Worm (Caenorhabditis elegans) whole organism, L1 larva: ENCODE measurements around the gene R10E4.7.

Source experiments
- F16B12.6 ChIP-seq: fragments of 150-350 bp; optimal IDR thresholded peaks from 2 replicates; lab custom pipeline; 2014; ENCODE audit warnings: missing biosample characterization, missing genetic modification characterization
- Y116A8C.19 ChIP-seq: sonication (generic microtip); optimal IDR thresholded peaks from 2 replicates; lab custom pipeline; 2016; ENCODE audit warnings: missing compliant biosample characterization, missing genetic modification characterization, borderline replicate concordance
- aha-1 ChIP-seq: fragments of 150-350 bp; optimal IDR thresholded peaks from 2 replicates; lab custom pipeline; 2014; ENCODE audit warnings: missing biosample characterization, missing genetic modification characterization
- alr-1 ChIP-seq: fragments of 200-800 bp; sonication (Bioruptor generic); optimal IDR thresholded peaks from 2 replicates; lab custom pipeline; 2018; ENCODE audit warnings: borderline replicate concordance, mild to moderate bottlenecking, missing genetic modification characterization, missing compliant biosample characterization
- blmp-1 ChIP-seq: fragments of 150-350 bp; optimal IDR thresholded peaks from 2 replicates; lab custom pipeline; 2014; ENCODE audit warnings: missing biosample characterization, missing genetic modification characterization
- ceh-63 ChIP-seq: fragments of 200-800 bp; sonication (Bioruptor generic); optimal IDR thresholded peaks from 2 replicates; lab custom pipeline; 2018; ENCODE audit warnings: mild to moderate bottlenecking, missing genetic modification characterization, missing compliant biosample characterization
- ceh-8 ChIP-seq: fragments of 200-800 bp; sonication (Bioruptor generic); optimal IDR thresholded peaks from 2 replicates; lab custom pipeline; 2018; ENCODE audit warnings: mild to moderate bottlenecking, missing genetic modification characterization, moderate library complexity, missing compliant biosample characterization
- ceh-88 ChIP-seq: fragments of 200-800 bp; sonication (Bioruptor generic); IDR thresholded peaks from 2 replicates; pipeline ENCODE4 v1.3.6; 2022; ENCODE audit warnings: missing genetic modification characterization, missing compliant biosample characterization
- ces-1 ChIP-seq: fragments of 150-350 bp; optimal IDR thresholded peaks from 2 replicates; lab custom pipeline; 2014; ENCODE audit warnings: missing biosample characterization, missing genetic modification reagents, missing genetic modification characterization
- dsc-1 ChIP-seq: sonication (generic microtip); optimal IDR thresholded peaks from 2 replicates; lab custom pipeline; 2016; ENCODE audit warnings: mild to moderate bottlenecking, missing genetic modification characterization, missing compliant biosample characterization
- efl-1 ChIP-seq, 4 experiments: fragments of 150-350 bp; optimal IDR thresholded peaks in 3 of 4; peaks in 1 of 4; 1 replicate in 1 of 4; 2 replicates in 3 of 4; lab custom pipeline; 2014; ENCODE audit warnings: missing biosample characterization in 2 of 4, missing genetic modification characterization in 2 of 4, missing genetic modification reagents in 2 of 4
- egl-13 ChIP-seq: sonication (generic microtip); optimal IDR thresholded peaks from 2 replicates; lab custom pipeline; 2016; ENCODE audit warnings: missing genotype, missing genetic modification reagents, missing genetic modification characterization, missing compliant biosample characterization
- egl-27 ChIP-seq, 2 experiments: fragments of 150-350 bp in 1 of 2; sonication (generic microtip); optimal IDR thresholded peaks; 3 replicates each; lab custom pipeline; 2017 to 2018; ENCODE audit warnings: missing biosample characterization in 2 of 2, missing genetic modification characterization in 2 of 2, missing genetic modification reagents in 2 of 2
- elt-2 ChIP-seq: sonication (generic microtip); optimal IDR thresholded peaks from 2 replicates; lab custom pipeline; 2016; ENCODE audit warnings: missing genetic modification characterization, mild to moderate bottlenecking, inconsistent platforms, missing compliant biosample characterization, missing genetic modification reagents
- elt-3 ChIP-seq, 6 experiments: fragments of 150-350 bp in 1 of 6; sonication (generic microtip); optimal IDR thresholded peaks; 2 replicates each; lab custom pipeline; 2017 to 2018; ENCODE audit warnings: missing biosample characterization in 6 of 6, missing genetic modification characterization in 6 of 6, inconsistent platforms in 1 of 6
- ets-5 ChIP-seq: fragments of 200-800 bp; sonication (Bioruptor generic); IDR thresholded peaks from 2 replicates; pipeline ENCODE4 v1.3.6; 2022; ENCODE audit warnings: missing genetic modification characterization, missing compliant biosample characterization
- fkh-10 ChIP-seq: sonication (generic microtip); optimal IDR thresholded peaks from 2 replicates; lab custom pipeline; 2017; ENCODE audit warnings: missing biosample characterization, missing genetic modification reagents, missing genetic modification characterization
- fkh-4 ChIP-seq: sonication (generic microtip); optimal IDR thresholded peaks from 2 replicates; lab custom pipeline; 2016; ENCODE audit warnings: missing compliant biosample characterization, missing genetic modification characterization, borderline replicate concordance
- fkh-8 ChIP-seq: sonication (generic microtip); optimal IDR thresholded peaks from 2 replicates; lab custom pipeline; 2016; ENCODE audit warnings: mild to moderate bottlenecking, missing genetic modification characterization, missing compliant biosample characterization
- fos-1 ChIP-seq: fragments of 150-350 bp; optimal IDR thresholded peaks from 2 replicates; lab custom pipeline; 2014; ENCODE audit warnings: missing biosample characterization, missing genetic modification characterization
- grh-1 ChIP-seq: fragments of 200-800 bp; sonication (Bioruptor generic); IDR thresholded peaks from 2 replicates; pipeline ENCODE4 v1.3.6; 2022; ENCODE audit warnings: missing genetic modification reagents, missing genetic modification characterization, missing compliant biosample characterization
- hlh-4 ChIP-seq: sonication (generic microtip); optimal IDR thresholded peaks from 2 replicates; lab custom pipeline; 2016; ENCODE audit warnings: mild to moderate bottlenecking, missing genetic modification characterization, missing compliant biosample characterization
- hpl-2 ChIP-seq: fragments of 150-350 bp; optimal IDR thresholded peaks from 2 replicates; lab custom pipeline; 2014; ENCODE audit warnings: missing biosample characterization, missing genetic modification reagents, missing genetic modification characterization
- irx-1 ChIP-seq: sonication (generic microtip); optimal IDR thresholded peaks from 2 replicates; lab custom pipeline; 2016; ENCODE audit warnings: missing genetic modification characterization, missing compliant biosample characterization
- isw-1 ChIP-seq: fragments of 200-800 bp; sonication (Bioruptor generic); IDR thresholded peaks from 2 replicates; pipeline ENCODE4 v1.3.6; 2022; ENCODE audit warnings: missing genetic modification characterization, missing compliant biosample characterization
- lin-13 ChIP-seq: fragments of 150-350 bp; optimal IDR thresholded peaks from 2 replicates; lab custom pipeline; 2014; ENCODE audit warnings: missing biosample characterization, missing genetic modification reagents, missing genetic modification characterization
- lin-14 ChIP-seq: fragments of 200-800 bp; sonication (Bioruptor generic); optimal IDR thresholded peaks from 2 replicates; lab custom pipeline; 2018; ENCODE audit warnings: mild to moderate bottlenecking, missing genetic modification characterization, moderate library complexity, missing compliant biosample characterization
- lin-15B ChIP-seq: fragments of 150-350 bp; sonication (generic microtip); optimal IDR thresholded peaks from 3 replicates; lab custom pipeline; 2014; ENCODE audit warnings: missing biosample characterization, missing genetic modification characterization
- lin-35 ChIP-seq, 2 experiments: fragments of 150-350 bp; optimal IDR thresholded peaks; 2 replicates each; lab custom pipeline; 2014; ENCODE audit warnings: missing biosample characterization in 2 of 2, missing genetic modification characterization in 2 of 2, missing genetic modification reagents in 2 of 2
- lin-39 ChIP-seq: fragments of 150-350 bp; optimal IDR thresholded peaks from 2 replicates; lab custom pipeline; 2014; ENCODE audit warnings: missing biosample characterization, missing genetic modification reagents, missing genetic modification characterization
- mab-9 ChIP-seq: fragments of 200-800 bp; sonication (Bioruptor generic); IDR thresholded peaks from 2 replicates; pipeline ENCODE4 v1.3.6; 2022; ENCODE audit warnings: missing genetic modification reagents, missing genetic modification characterization, missing compliant biosample characterization
- mef-2 ChIP-seq: fragments of 150-350 bp; optimal IDR thresholded peaks from 2 replicates; lab custom pipeline; 2014; ENCODE audit warnings: missing biosample characterization, missing genetic modification characterization
- mep-1 ChIP-seq: fragments of 150-350 bp; optimal IDR thresholded peaks from 2 replicates; lab custom pipeline; 2014; ENCODE audit warnings: missing biosample characterization, missing genetic modification characterization
- nhr-11 ChIP-seq: fragments of 150-350 bp; optimal IDR thresholded peaks from 2 replicates; lab custom pipeline; 2014; ENCODE audit warnings: missing biosample characterization, missing genetic modification characterization
- nhr-20 ChIP-seq: sonication (generic microtip); optimal IDR thresholded peaks from 2 replicates; lab custom pipeline; 2016; ENCODE audit warnings: mild to moderate bottlenecking, missing genetic modification characterization, missing compliant biosample characterization
- nhr-237 ChIP-seq: fragments of 150-350 bp; optimal IDR thresholded peaks from 2 replicates; lab custom pipeline; 2014; ENCODE audit warnings: missing biosample characterization, missing genetic modification characterization
- nhr-28 ChIP-seq: fragments of 150-350 bp; optimal IDR thresholded peaks from 2 replicates; lab custom pipeline; 2014; ENCODE audit warnings: missing biosample characterization, missing genetic modification characterization
- nhr-71 ChIP-seq: sonication (generic microtip); optimal IDR thresholded peaks from 2 replicates; lab custom pipeline; 2016; ENCODE audit warnings: mild to moderate bottlenecking, missing genetic modification characterization, moderate library complexity, missing compliant biosample characterization
- nhr-77 ChIP-seq: fragments of 150-350 bp; optimal IDR thresholded peaks from 2 replicates; lab custom pipeline; 2014; ENCODE audit warnings: missing biosample characterization, missing genetic modification characterization
- nhr-84 ChIP-seq: sonication (generic microtip); optimal IDR thresholded peaks from 2 replicates; lab custom pipeline; 2017; ENCODE audit warnings: missing biosample characterization, missing genetic modification characterization
- nhr-85 ChIP-seq: sonication (generic microtip); peaks from one replicate; lab custom pipeline; 2016; ENCODE audit warnings: missing genetic modification characterization, inconsistent platforms, missing compliant biosample characterization
- nhr-90 ChIP-seq: sonication (generic microtip); optimal IDR thresholded peaks from 2 replicates; lab custom pipeline; 2016; ENCODE audit warnings: mild to moderate bottlenecking, missing genetic modification characterization, missing compliant biosample characterization; ENCODE audit not compliant: poor library complexity
- pax-3 ChIP-seq: fragments of 200-800 bp; sonication (Bioruptor generic); optimal IDR thresholded peaks from 2 replicates; lab custom pipeline; 2018; ENCODE audit warnings: mild to moderate bottlenecking, missing genetic modification characterization, moderate library complexity, missing compliant biosample characterization
- pqm-1 ChIP-seq: sonication (generic microtip); optimal IDR thresholded peaks from 3 replicates; lab custom pipeline; 2017; ENCODE audit warnings: missing biosample characterization, missing genetic modification characterization
- snpc-4 ChIP-seq: fragments of 150-350 bp; optimal IDR thresholded peaks from 2 replicates; lab custom pipeline; 2014; ENCODE audit warnings: missing biosample characterization, missing genetic modification characterization
- sptf-1 ChIP-seq: fragments of 150-350 bp; optimal IDR thresholded peaks from 2 replicates; lab custom pipeline; 2014; ENCODE audit warnings: missing biosample characterization, missing genetic modification characterization
- unc-62 ChIP-seq: fragments of 150-350 bp; optimal IDR thresholded peaks from 2 replicates; lab custom pipeline; 2014; ENCODE audit warnings: missing biosample characterization, missing genetic modification reagents, missing genetic modification characterization
- unc-98 ChIP-seq: fragments of 200-800 bp; sonication (Bioruptor generic); IDR thresholded peaks from 2 replicates; pipeline ENCODE4 v1.3.6; 2022; ENCODE audit warnings: missing genetic modification characterization, missing compliant biosample characterization
- vab-15 ChIP-seq: sonication (generic microtip); optimal IDR thresholded peaks from 2 replicates; lab custom pipeline; 2017; ENCODE audit warnings: missing genotype, mild to moderate bottlenecking, missing genetic modification characterization, missing compliant biosample characterization
- xbp-1 ChIP-seq: sonication (generic microtip); optimal IDR thresholded peaks from 2 replicates; lab custom pipeline; 2016; ENCODE audit warnings: missing genetic modification characterization, missing compliant biosample characterization
- zip-4 ChIP-seq: fragments of 200-800 bp; sonication (Bioruptor generic); optimal IDR thresholded peaks from 2 replicates; lab custom pipeline; 2018; ENCODE audit warnings: mild to moderate bottlenecking, missing genetic modification characterization, moderate library complexity, missing compliant biosample characterization
- ztf-11 ChIP-seq, 2 experiments: sonication (generic microtip); optimal IDR thresholded peaks; 2 replicates each; lab custom pipeline; 2016 to 2017; ENCODE audit warnings: missing genetic modification characterization in 2 of 2, missing biosample characterization in 1 of 2, missing compliant biosample characterization in 1 of 2
- ztf-4 ChIP-seq: fragments of 150-350 bp; optimal IDR thresholded peaks from 2 replicates; lab custom pipeline; 2014; ENCODE audit warnings: missing biosample characterization, missing genetic modification characterization

Gene R10E4.7

DNA sequence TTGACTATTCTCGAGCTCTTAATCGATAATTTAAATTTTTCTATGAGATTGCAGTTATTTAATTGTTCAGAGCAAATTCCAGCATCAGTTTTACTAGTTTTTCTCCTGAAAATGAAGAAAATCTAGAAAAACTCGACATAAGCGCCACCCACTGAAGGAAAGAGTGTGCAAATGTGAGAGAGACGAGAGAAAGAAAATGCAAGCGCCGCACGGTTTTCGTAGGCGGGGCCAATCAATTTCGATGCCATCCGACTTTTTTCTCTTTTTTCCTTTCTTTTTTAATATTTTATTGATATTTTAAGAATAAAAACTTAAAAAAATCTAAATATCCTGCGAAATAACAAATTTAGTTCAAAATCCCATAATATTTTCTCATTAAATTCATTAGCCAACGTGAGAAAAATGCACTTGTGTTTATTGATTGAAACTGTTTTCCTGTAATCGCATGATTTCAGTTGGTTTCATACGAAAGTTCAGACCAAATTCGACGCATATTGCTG is 38.0 kb downstream of the R10E4.7 start, which contains the start of gene cdk-12:
cdk-12 (plus strand) TSS at position 450 of the 500 bp plus-strand sequence.
- TF ChIP-seq mab-9 (GFP tag; lab: Robert Waterston, UW) (no peak), hpl-2 (GFP tag; lab: Kevin White, UChicago) (no peak), unc-62 (GFP tag; lab: Kevin White, UChicago) (no peak), lin-13 (GFP tag; lab: Kevin White, UChicago) (no peak), lin-15B (tag; lab: Kevin White, UChicago) (no peak), lin-39 (tag; lab: Kevin White, UChicago) (no peak), nhr-85 (tag; lab: Kevin White, UChicago) (peak; percentile 9), aha-1 (no peak), elt-3 (tag; optimal IDR thresholded peaks at IDR 0.05; lab: Kevin White, UChicago) (peak in 1 of 6 experiments; percentile 73), hlh-4 (tag; lab: Kevin White, UChicago) (no peak), ces-1 (no peak), nhr-11 (tag; lab: Kevin White, UChicago) (no peak), grh-1 (GFP tag; lab: Robert Waterston, UW) (no peak), nhr-77 (tag; lab: Kevin White, UChicago) (no peak), sptf-1 (tag; lab: Kevin White, UChicago) (no peak), pqm-1 (tag; lab: Kevin White, UChicago) (no peak), nhr-71 (tag; lab: Kevin White, UChicago) (peak; percentile 66), ztf-4 (tag; lab: Kevin White, UChicago) (no peak), ets-5 (no peak), blmp-1 (tag; lab: Kevin White, UChicago) (peak; percentile 53), F16B12.6 (tag; lab: Kevin White, UChicago) (no peak), ceh-88 (GFP tag; lab: Robert Waterston, UW) (no peak), alr-1 (tag; lab: Kevin White, UChicago) (no peak), dsc-1 (tag; lab: Kevin White, UChicago) (peak; percentile 19), vab-15 (tag; lab: Kevin White, UChicago) (no peak), elt-2 (tag; lab: Kevin White, UChicago) (no peak), nhr-28 (tag; lab: Kevin White, UChicago) (no peak), nhr-20 (tag; lab: Kevin White, UChicago) (peak; percentile 34), ceh-63 (GFP tag; lab: Kevin White, UChicago) (no peak), mef-2 (tag; lab: Kevin White, UChicago) (no peak), nhr-237 (tag; lab: Kevin White, UChicago) (no peak), irx-1 (tag; lab: Kevin White, UChicago) (peak; percentile 6), egl-13 (tag; lab: Kevin White, UChicago) (no peak), fos-1 (tag; lab: Kevin White, UChicago) (no peak), lin-35 (GFP tag; optimal IDR thresholded peaks at IDR 0.05; lab: Kevin White, UChicago) (peak; percentile 38 to 52), fkh-8 (no peak), nhr-90 (tag; lab: Kevin White, UChicago) (peak; percentile 35), ceh-8 (no peak), isw-1 (GFP tag; lab: Robert Waterston, UW) (no peak), unc-98 (no peak), xbp-1 (tag; lab: Kevin White, UChicago) (peak; percentile 53), nhr-84 (tag; lab: Kevin White, UChicago) (no peak), lin-14 (GFP tag; lab: Kevin White, UChicago) (peak; percentile 57), fkh-10 (no peak), zip-4 (GFP tag; lab: Kevin White, UChicago) (no peak), ztf-11 (tag; optimal IDR thresholded peaks at IDR 0.05; lab: Kevin White, UChicago) (no peak), mep-1 (tag; lab: Kevin White, UChicago) (peak; percentile 63), snpc-4 (tag; lab: Kevin White, UChicago) (peak; percentile 20), efl-1 (optimal IDR thresholded peaks at IDR 0.05; lab: Kevin White, UChicago) (peak; percentile 39 to 57), efl-1 (GFP tag; optimal IDR thresholded peaks at IDR 0.05 in 1 of 2; lab: Kevin White, UChicago) (peak; percentile 51 to 94), fkh-4 (tag; lab: Kevin White, UChicago) (no peak), egl-27 (tag; optimal IDR thresholded peaks at IDR 0.05; lab: Kevin White, UChicago) (no peak), Y116A8C.19 (tag; lab: Kevin White, UChicago) (no peak), pax-3 (no peak)
